Fruit fly (Drosophila melanogaster): Measurements from ENCODE around the gene IntS9.

DNA sequence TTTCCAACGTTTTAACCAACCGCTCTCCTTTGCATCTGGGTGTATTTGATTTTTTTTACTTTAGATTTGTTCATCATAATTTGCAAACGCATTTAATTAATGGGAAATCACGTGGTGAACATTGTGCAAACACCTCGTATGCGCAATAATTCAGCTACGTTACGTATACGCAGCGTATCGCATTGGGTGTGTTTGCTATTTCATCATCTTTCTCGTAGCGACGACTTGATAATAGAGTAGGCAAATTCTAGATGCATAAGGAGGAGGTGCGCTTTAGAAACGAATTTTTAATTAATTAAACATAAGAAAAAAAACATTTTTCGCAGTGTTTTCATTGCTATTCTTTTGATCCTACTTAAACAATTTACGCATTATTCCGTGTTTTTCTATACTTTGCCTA lies 48.2 kb upstream of the IntS9 start:
- TF ChIP-seq CTCF (optimal IDR thresholded peaks at IDR 0.05) (no peak), CG8478 (optimal IDR thresholded peaks at IDR 0.05) (no peak)
